Fruit fly (Drosophila melanogaster) whole organism, prepupa: Measurements from ENCODE around the gene Dok.

Source experiments
- Blimp-1 ChIP-seq: fragments of 200-800 bp; sonication (Bioruptor generic); optimal IDR thresholded peaks from 3 replicates; lab custom pipeline; 2017; ENCODE audit warnings: missing biosample characterization, missing genetic modification characterization, mild to moderate bottlenecking, moderate library complexity, missing genetic modification reagents
- CG10631 ChIP-seq: fragments of 200-800 bp; sonication (Bioruptor generic); optimal IDR thresholded peaks from 2 replicates; lab custom pipeline; 2016; ENCODE audit warnings: missing biosample characterization, missing genetic modification characterization
- CG10669 ChIP-seq: fragments of 200-800 bp; sonication (Bioruptor generic); optimal IDR thresholded peaks from 3 replicates; lab custom pipeline; 2018; ENCODE audit warnings: missing biosample characterization, mild to moderate bottlenecking, missing genetic modification characterization, moderate library complexity
- CG11762 ChIP-seq: fragments of 200-800 bp; sonication (Bioruptor generic); optimal IDR thresholded peaks from 3 replicates; lab custom pipeline; 2016; ENCODE audit warnings: missing biosample characterization, missing genetic modification characterization; ENCODE audit not compliant: insufficient read depth
- CG11902 ChIP-seq: fragments of 200-800 bp; sonication (Bioruptor generic); optimal IDR thresholded peaks from 3 replicates; lab custom pipeline; 2016; ENCODE audit warnings: missing biosample characterization, missing genetic modification characterization
- CG16779 ChIP-seq: fragments of 200-800 bp; sonication (Bioruptor generic); optimal IDR thresholded peaks from 3 replicates; lab custom pipeline; 2017; ENCODE audit warnings: missing biosample characterization, mild to moderate bottlenecking, missing genetic modification characterization
- CG3032 ChIP-seq: fragments of 200-800 bp; optimal IDR thresholded peaks from 2 replicates; lab custom pipeline; 2019; ENCODE audit warnings: missing biosample characterization, mild to moderate bottlenecking, missing genetic modification characterization, moderate library complexity
- CG32006 ChIP-seq: fragments of 200-800 bp; sonication (Bioruptor generic); optimal IDR thresholded peaks from 3 replicates; lab custom pipeline; 2017; ENCODE audit warnings: missing biosample characterization, mild to moderate bottlenecking, missing genetic modification characterization
- CG34406 ChIP-seq: fragments of 200-800 bp; sonication (Bioruptor generic); optimal IDR thresholded peaks from 3 replicates; lab custom pipeline; 2016; ENCODE audit warnings: missing biosample characterization, missing genetic modification characterization
- CG3919 ChIP-seq: fragments of 200-800 bp; sonication (Bioruptor generic); optimal IDR thresholded peaks from 3 replicates; lab custom pipeline; 2016; ENCODE audit warnings: missing biosample characterization, missing genetic modification characterization
- CG4318 ChIP-seq: fragments of 200-800 bp; sonication (Bioruptor generic); optimal IDR thresholded peaks from 3 replicates; lab custom pipeline; 2017; ENCODE audit warnings: missing biosample characterization, mild to moderate bottlenecking, missing genetic modification characterization
- CG6163 ChIP-seq: fragments of 200-800 bp; sonication (Bioruptor generic); IDR thresholded peaks from 3 replicates; pipeline ENCODE4 v1.3.6; 2022; ENCODE audit warnings: missing biosample characterization, missing genetic modification characterization
- CG6276 ChIP-seq: fragments of 200-800 bp; sonication (Bioruptor generic); optimal IDR thresholded peaks from 2 replicates; lab custom pipeline; 2017; ENCODE audit warnings: missing biosample characterization, mild to moderate bottlenecking, missing genetic modification characterization
- CG6854 ChIP-seq: fragments of 200-800 bp; sonication (Bioruptor generic); optimal IDR thresholded peaks from 2 replicates; lab custom pipeline; 2017; ENCODE audit warnings: missing biosample characterization, mild to moderate bottlenecking, missing genetic modification characterization
- CG7368 ChIP-seq: fragments of 200-800 bp; sonication (Bioruptor generic); optimal IDR thresholded peaks from 3 replicates; lab custom pipeline; 2016; ENCODE audit warnings: missing biosample characterization, missing genetic modification characterization
- CG8119 ChIP-seq: fragments of 200-800 bp; sonication (Bioruptor generic); IDR thresholded peaks from 3 replicates; pipeline ENCODE4 v1.3.6; 2022; ENCODE audit warnings: missing biosample characterization, missing genetic modification characterization
- CG8632 ChIP-seq: fragments of 200-800 bp; sonication (Bioruptor generic); optimal IDR thresholded peaks from 3 replicates; lab custom pipeline; 2016; ENCODE audit warnings: missing biosample characterization, missing genetic modification characterization
- CG9139 ChIP-seq: fragments of 200-800 bp; sonication (Bioruptor generic); optimal IDR thresholded peaks from 3 replicates; lab custom pipeline; 2017; ENCODE audit warnings: missing biosample characterization, mild to moderate bottlenecking, missing genetic modification characterization
- Eip78C ChIP-seq: fragments of 200-800 bp; sonication (Bioruptor generic); peaks from one replicate; lab custom pipeline; 2016; ENCODE audit warnings: missing biosample characterization, missing genetic modification characterization
- Ets21C ChIP-seq: fragments of 200-800 bp; sonication (Bioruptor generic); optimal IDR thresholded peaks from 3 replicates; lab custom pipeline; 2016; ENCODE audit warnings: missing biosample characterization, missing genetic modification characterization
- Ets96B ChIP-seq: fragments of 200-800 bp; optimal IDR thresholded peaks from 2 replicates; lab custom pipeline; 2019; ENCODE audit warnings: missing biosample characterization, mild to moderate bottlenecking, missing genetic modification characterization, moderate library complexity
- Gug ChIP-seq: fragments of 200-800 bp; sonication (Bioruptor generic); IDR thresholded peaks from 2 replicates; pipeline ENCODE4 v1.3.6; 2022; ENCODE audit warnings: missing biosample characterization, missing genetic modification characterization
- Hr39 ChIP-seq: fragments of 200-800 bp; sonication (Bioruptor generic); optimal IDR thresholded peaks from 2 replicates; lab custom pipeline; 2016; ENCODE audit warnings: missing biosample characterization, missing genetic modification characterization
- Lpt ChIP-seq: fragments of 200-800 bp; sonication (Bioruptor generic); optimal IDR thresholded peaks from 3 replicates; lab custom pipeline; 2016; ENCODE audit warnings: missing biosample characterization, missing genetic modification characterization
- Met ChIP-seq: fragments of 200-800 bp; sonication (Bioruptor generic); optimal IDR thresholded peaks from 3 replicates; lab custom pipeline; 2016; ENCODE audit warnings: missing biosample characterization, missing genetic modification characterization
- OdsH ChIP-seq: fragments of 200-800 bp; sonication (Bioruptor generic); optimal IDR thresholded peaks from 3 replicates; lab custom pipeline; 2016; ENCODE audit warnings: missing biosample characterization, missing genetic modification characterization
- Smox ChIP-seq: fragments of 200-800 bp; sonication (Bioruptor generic); optimal IDR thresholded peaks from 3 replicates; lab custom pipeline; 2016; ENCODE audit warnings: missing biosample characterization, missing genetic modification characterization
- Sox102F ChIP-seq: fragments of 200-800 bp; sonication (Bioruptor generic); optimal IDR thresholded peaks from 2 replicates; lab custom pipeline; 2016; ENCODE audit warnings: missing biosample characterization, mild to moderate bottlenecking, missing genetic modification characterization
- Sox14 ChIP-seq: fragments of 200-800 bp; sonication (Bioruptor generic); optimal IDR thresholded peaks from 3 replicates; lab custom pipeline; 2016; ENCODE audit warnings: missing biosample characterization, missing genetic modification characterization
- Sox15 ChIP-seq: fragments of 200-800 bp; sonication (Bioruptor generic); optimal IDR thresholded peaks from 3 replicates; lab custom pipeline; 2016; ENCODE audit warnings: missing biosample characterization, missing genetic modification characterization
- achi ChIP-seq: fragments of 200-800 bp; sonication (Bioruptor generic); optimal IDR thresholded peaks from 3 replicates; lab custom pipeline; 2016; ENCODE audit warnings: missing biosample characterization, missing genetic modification characterization
- acj6 ChIP-seq: fragments of 200-800 bp; sonication (Bioruptor generic); optimal IDR thresholded peaks from 3 replicates; lab custom pipeline; 2016; ENCODE audit warnings: missing biosample characterization, missing genetic modification characterization
- cyc ChIP-seq: fragments of 200-800 bp; sonication (Bioruptor generic); optimal IDR thresholded peaks from 3 replicates; lab custom pipeline; 2016; ENCODE audit warnings: missing biosample characterization, missing genetic modification characterization
- dac ChIP-seq: fragments of 200-800 bp; sonication (Bioruptor generic); optimal IDR thresholded peaks from 2 replicates; lab custom pipeline; 2017; ENCODE audit warnings: missing biosample characterization, mild to moderate bottlenecking, missing genetic modification characterization
- dsx ChIP-seq: fragments of 200-800 bp; optimal IDR thresholded peaks from 3 replicates; lab custom pipeline; 2019; ENCODE audit warnings: missing biosample characterization, mild to moderate bottlenecking, missing genetic modification characterization, moderate library complexity; ENCODE audit not compliant: poor library complexity, severe bottlenecking
- eg ChIP-seq: fragments of 200-800 bp; sonication (Bioruptor generic); IDR thresholded peaks from 3 replicates; pipeline ENCODE4 v1.3.6; 2022; ENCODE audit warnings: missing biosample characterization, missing genetic modification characterization
- esn ChIP-seq: fragments of 200-800 bp; sonication (Bioruptor generic); optimal IDR thresholded peaks from 2 replicates; lab custom pipeline; 2016; ENCODE audit warnings: missing biosample characterization, mild to moderate bottlenecking, missing genetic modification characterization, moderate library complexity
- fd85E ChIP-seq: fragments of 200-800 bp; sonication (Bioruptor generic); optimal IDR thresholded peaks from 3 replicates; lab custom pipeline; 2016; ENCODE audit warnings: missing biosample characterization, missing genetic modification characterization
- fkh ChIP-seq: fragments of 200-800 bp; sonication (Bioruptor generic); optimal IDR thresholded peaks from 3 replicates; lab custom pipeline; 2017; ENCODE audit warnings: missing biosample characterization, mild to moderate bottlenecking, missing genetic modification characterization, moderate library complexity
- net ChIP-seq: fragments of 200-800 bp; sonication (Bioruptor generic); optimal IDR thresholded peaks from 3 replicates; lab custom pipeline; 2016; ENCODE audit warnings: missing biosample characterization, missing genetic modification characterization
- pdm3 ChIP-seq: fragments of 200-800 bp; sonication (Bioruptor generic); optimal IDR thresholded peaks from 3 replicates; lab custom pipeline; 2016; ENCODE audit warnings: missing biosample characterization, missing genetic modification characterization
- salr ChIP-seq, 2 experiments: fragments of 200-800 bp; sonication (Bioruptor generic); optimal IDR thresholded peaks; 3 replicates each; lab custom pipeline; 2016 to 2018; ENCODE audit warnings: missing biosample characterization in 2 of 2, missing genetic modification characterization in 2 of 2, mild to moderate bottlenecking in 1 of 2
- ss ChIP-seq, 2 experiments: fragments of 200-800 bp; sonication (Bioruptor generic); optimal IDR thresholded peaks; 2 replicates in 1 of 2; 3 replicates in 1 of 2; lab custom pipeline; 2017 to 2018; ENCODE audit warnings: mild to moderate bottlenecking in 2 of 2, missing biosample characterization in 2 of 2, missing genetic modification characterization in 2 of 2, moderate library complexity in 1 of 2
- svp ChIP-seq: fragments of 200-800 bp; sonication (Bioruptor generic); peaks from one replicate; lab custom pipeline; 2016; ENCODE audit warnings: missing biosample characterization, missing genetic modification characterization
- topi ChIP-seq: fragments of 200-800 bp; sonication (Bioruptor generic); optimal IDR thresholded peaks from 3 replicates; lab custom pipeline; 2016; ENCODE audit warnings: missing biosample characterization, missing genetic modification characterization

The Dok gene

dm6 chrX:7336962-7337844, 13.2 kb downstream of the Dok start, which contains the start of gene CBP (continued):
- TF ChIP-seq dsx (GFP tag; lab: Kevin White, UChicago) (peak; percentile 95), Smox (GFP tag; lab: Kevin White, UChicago) (peak; percentile 95), CG16779 (peak; percentile 95), ss (GFP tag; optimal IDR thresholded peaks at IDR 0.05; lab: Kevin White, UChicago) (peak; percentile 95 to 96), CG6854 (peak; percentile 95), CG32006 (GFP tag; lab: Kevin White, UChicago) (peak; percentile 96), pdm3 (GFP tag; lab: Kevin White, UChicago) (peak; percentile 96), CG11762 (GFP tag; lab: Kevin White, UChicago) (peak; percentile 94), Met (GFP tag; lab: Kevin White, UChicago) (peak; percentile 96), dac (peak; percentile 91), Sox15 (GFP tag; lab: Kevin White, UChicago) (peak; percentile 91), CG10631 (peak; percentile 97), CG34406 (GFP tag; lab: Kevin White, UChicago) (peak; percentile 94), Eip78C (peak; percentile 99), Blimp-1 (GFP tag; lab: Kevin White, UChicago) (peak; percentile 81), fkh (GFP tag; lab: Kevin White, UChicago) (peak; percentile 91), Lpt (GFP tag; lab: Kevin White, UChicago) (peak; percentile 94), Ets96B (tag; lab: Kevin White, UChicago) (peak; percentile 97), salr (GFP tag; optimal IDR thresholded peaks at IDR 0.05; lab: Kevin White, UChicago) (peak; percentile 89 to 97), CG11902 (GFP tag; lab: Kevin White, UChicago) (peak; percentile 92), esn (peak; percentile 96), Sox14 (GFP tag; lab: Kevin White, UChicago) (peak; percentile 97), Hr39 (GFP tag; lab: Kevin White, UChicago) (peak; percentile 95), OdsH (GFP tag; lab: Kevin White, UChicago) (peak; percentile 96)

- TF ChIP-seq fd85E (GFP tag; lab: Kevin White, UChicago): no peak
- no peak for TF ChIP-seq CG6276
- TF ChIP-seq CG10669 (GFP tag; lab: Kevin White, UChicago): peak; percentile 26
- TF ChIP-seq CG8632 (GFP tag; lab: Kevin White, UChicago): no peak
- no peak for TF ChIP-seq Sox15 (GFP tag; lab: Kevin White, UChicago)
- no peak for TF ChIP-seq CG3032 (tag; lab: Kevin White, UChicago)
- TF ChIP-seq CG6163 (GFP tag; lab: Robert Waterston, UW): 0 out of 3 replicates have a peak, but pooled peaks have one; percentile 41
- TF ChIP-seq CG9139: no peak
- no peak for TF ChIP-seq CG4318 (GFP tag; lab: Kevin White, UChicago)
- no peak for TF ChIP-seq fkh (GFP tag; lab: Kevin White, UChicago)
- TF ChIP-seq eg (GFP tag; lab: Robert Waterston, UW): no peak
Measured at dm6 chrX:7337975-7338374, 14.0 kb downstream of the Dok start.

dm6 chrX:7338538-7338937, 14.5 kb downstream of the Dok start:
- TF ChIP-seq CG34406 (GFP tag; lab: Kevin White, UChicago) (peak; percentile 13), CG9139 (no peak), CG8119 (peak; percentile 35; the same call in 1 of the 3 replicates), CG7368 (GFP tag; lab: Kevin White, UChicago) (no peak), CG11762 (GFP tag; lab: Kevin White, UChicago) (no peak), CG10669 (GFP tag; lab: Kevin White, UChicago) (peak; percentile 3), Met (GFP tag; lab: Kevin White, UChicago) (peak; percentile 34), CG6276 (peak; percentile 43), Ets21C (peak; percentile 4), topi (GFP tag; lab: Kevin White, UChicago) (peak; percentile 46), net (GFP tag; lab: Kevin White, UChicago) (peak; percentile 6), Gug (GFP tag; lab: Robert Waterston, UW) (0 out of 2 replicates have a peak, but pooled peaks have one; percentile 35), Sox102F (no peak), svp (GFP tag; lab: Kevin White, UChicago) (peak; percentile 54), CG3919 (GFP tag; lab: Kevin White, UChicago) (peak; percentile 27), cyc (GFP tag; lab: Kevin White, UChicago) (no peak), Sox14 (GFP tag; lab: Kevin White, UChicago) (peak; percentile 25), fd85E (GFP tag; lab: Kevin White, UChicago) (no peak), eg (GFP tag; lab: Robert Waterston, UW) (no peak), achi (GFP tag; lab: Kevin White, UChicago) (peak; percentile 43), Lpt (GFP tag; lab: Kevin White, UChicago) (peak; percentile 39), CG10631 (peak; percentile 8), acj6 (peak; percentile 42)
